Worm (Caenorhabditis elegans) whole organism, L3 larva: ENCODE measurements around the gene D2007.1.

Experiments
- R02D3.7 ChIP-seq: fragments of 150-350 bp; optimal IDR thresholded peaks from 2 replicates; lab custom pipeline; 2014; ENCODE audit warnings: missing biosample characterization, missing genetic modification characterization
- ZK546.5 ChIP-seq: sonication (generic microtip); optimal IDR thresholded peaks from 2 replicates; lab custom pipeline; 2017; ENCODE audit warnings: missing biosample characterization, missing genetic modification characterization
- aly-2 ChIP-seq: fragments of 150-350 bp; optimal IDR thresholded peaks from 2 replicates; lab custom pipeline; 2014; ENCODE audit warnings: missing biosample characterization, missing genetic modification characterization
- ama-1 ChIP-seq: fragments of 150-350 bp; optimal IDR thresholded peaks from 2 replicates; lab custom pipeline; 2018
- ceh-28 ChIP-seq: fragments of 150-350 bp; optimal IDR thresholded peaks from 2 replicates; lab custom pipeline; 2014; ENCODE audit warnings: missing biosample characterization, missing genetic modification reagents, missing genetic modification characterization
- ceh-82 ChIP-seq: fragments of 150-350 bp; optimal IDR thresholded peaks from 2 replicates; lab custom pipeline; 2014; ENCODE audit warnings: missing biosample characterization, missing genetic modification characterization
- daf-12 ChIP-seq: fragments of 150-350 bp; optimal IDR thresholded peaks from 2 replicates; lab custom pipeline; 2014; ENCODE audit warnings: missing biosample characterization, missing genetic modification reagents, missing genetic modification characterization
- egl-5 ChIP-seq: fragments of 150-350 bp; optimal IDR thresholded peaks from 2 replicates; lab custom pipeline; 2017; ENCODE audit warnings: missing biosample characterization, missing genetic modification reagents, missing genetic modification characterization, inconsistent platforms
- elt-2 ChIP-seq: sonication (generic microtip); optimal IDR thresholded peaks from 2 replicates; lab custom pipeline; 2016; ENCODE audit warnings: missing genetic modification reagents, mild to moderate bottlenecking, missing genetic modification characterization, missing compliant biosample characterization
- elt-3 ChIP-seq, 3 experiments: fragments of 150-350 bp in 1 of 3; sonication (generic microtip) in 2 of 3; optimal IDR thresholded peaks; 2 replicates in 2 of 3; 4 replicates in 1 of 3; lab custom pipeline; 2014 to 2017; ENCODE audit warnings: missing biosample characterization in 3 of 3, missing genetic modification characterization in 3 of 3
- eor-1 ChIP-seq, 2 experiments: fragments of 150-350 bp; optimal IDR thresholded peaks; 2 replicates each; lab custom pipeline; 2014 to 2018; ENCODE audit warnings: missing biosample characterization in 2 of 2, missing genetic modification characterization in 2 of 2
- fkh-10 ChIP-seq: sonication (generic microtip); optimal IDR thresholded peaks from 2 replicates; lab custom pipeline; 2017; ENCODE audit warnings: missing biosample characterization, missing genetic modification reagents, missing genetic modification characterization
- fkh-2 ChIP-seq: fragments of 150-350 bp; optimal IDR thresholded peaks from 2 replicates; lab custom pipeline; 2014; ENCODE audit warnings: missing biosample characterization, missing genetic modification reagents, missing genetic modification characterization
- fos-1 ChIP-seq: fragments of 150-350 bp; optimal IDR thresholded peaks from 2 replicates; lab custom pipeline; 2014; ENCODE audit warnings: missing biosample characterization, missing genetic modification characterization
- hmg-11 ChIP-seq: sonication (generic microtip); optimal IDR thresholded peaks from 2 replicates; lab custom pipeline; 2016; ENCODE audit warnings: missing genetic modification characterization, missing compliant biosample characterization
- jun-1 ChIP-seq: fragments of 150-350 bp; optimal IDR thresholded peaks from 2 replicates; lab custom pipeline; 2014; ENCODE audit warnings: missing biosample characterization, missing genetic modification reagents, missing genetic modification characterization
- lin-15B ChIP-seq: fragments of 150-350 bp; optimal IDR thresholded peaks from 2 replicates; lab custom pipeline; 2014; ENCODE audit warnings: missing biosample characterization, missing genetic modification characterization
- lin-39 ChIP-seq: fragments of 150-350 bp; optimal IDR thresholded peaks from 2 replicates; lab custom pipeline; 2018; ENCODE audit warnings: missing biosample characterization, missing genetic modification reagents, missing genetic modification characterization
- lsy-12 ChIP-seq: sonication (generic microtip); optimal IDR thresholded peaks from 2 replicates; lab custom pipeline; 2016; ENCODE audit warnings: mild to moderate bottlenecking, missing genetic modification characterization, missing compliant biosample characterization
- mdl-1 ChIP-seq: fragments of 150-350 bp; optimal IDR thresholded peaks from 2 replicates; lab custom pipeline; 2014; ENCODE audit warnings: missing biosample characterization, missing genetic modification characterization
- mml-1 ChIP-seq: fragments of 150-350 bp; sonication (generic microtip); optimal IDR thresholded peaks from 3 replicates; lab custom pipeline; 2014; ENCODE audit warnings: missing biosample characterization, missing genetic modification characterization
- nfya-1 ChIP-seq: sonication (generic microtip); optimal IDR thresholded peaks from 2 replicates; lab custom pipeline; 2017; ENCODE audit warnings: missing genetic modification characterization, mild to moderate bottlenecking, missing compliant biosample characterization, antibody characterized with exemption, moderate library complexity; ENCODE audit not compliant: insufficient read depth
- nhr-11 ChIP-seq: fragments of 150-350 bp; optimal IDR thresholded peaks from 2 replicates; lab custom pipeline; 2014; ENCODE audit warnings: missing biosample characterization, missing genetic modification characterization
- nhr-12 ChIP-seq: fragments of 150-350 bp; optimal IDR thresholded peaks from 2 replicates; lab custom pipeline; 2014; ENCODE audit warnings: missing biosample characterization, missing genetic modification characterization
- nhr-23 ChIP-seq: fragments of 150-350 bp; optimal IDR thresholded peaks from 2 replicates; lab custom pipeline; 2014; ENCODE audit warnings: missing biosample characterization, missing genetic modification reagents, missing genetic modification characterization
- nhr-237 ChIP-seq: fragments of 150-350 bp; optimal IDR thresholded peaks from 2 replicates; lab custom pipeline; 2014; ENCODE audit warnings: missing biosample characterization, missing genetic modification characterization
- nhr-25 ChIP-seq: sonication (generic microtip); optimal IDR thresholded peaks from 2 replicates; lab custom pipeline; 2017; ENCODE audit warnings: missing biosample characterization, missing genetic modification characterization
- nhr-28 ChIP-seq: fragments of 150-350 bp; optimal IDR thresholded peaks from 2 replicates; lab custom pipeline; 2014; ENCODE audit warnings: missing biosample characterization, missing genetic modification characterization
- nhr-43 ChIP-seq: sonication (generic microtip); optimal IDR thresholded peaks from 2 replicates; lab custom pipeline; 2016; ENCODE audit warnings: mild to moderate bottlenecking, missing genetic modification characterization, missing compliant biosample characterization; ENCODE audit not compliant: poor library complexity, severe bottlenecking
- nhr-67 ChIP-seq: fragments of 150-350 bp; optimal IDR thresholded peaks from 2 replicates; lab custom pipeline; 2014; ENCODE audit warnings: missing biosample characterization, missing genetic modification characterization
- nhr-76 ChIP-seq: fragments of 150-350 bp; sonication (generic microtip); optimal IDR thresholded peaks from 5 replicates; lab custom pipeline; 2014; ENCODE audit warnings: missing biosample characterization, missing genetic modification characterization
- nhr-77 ChIP-seq: fragments of 150-350 bp; optimal IDR thresholded peaks from 2 replicates; lab custom pipeline; 2014; ENCODE audit warnings: missing biosample characterization, missing genetic modification characterization
- pha-4 ChIP-seq: fragments of 150-350 bp; optimal IDR thresholded peaks from 2 replicates; lab custom pipeline; 2014; ENCODE audit warnings: missing biosample characterization, missing genetic modification reagents, missing genetic modification characterization
- pqm-1 ChIP-seq: fragments of 150-350 bp; optimal IDR thresholded peaks from 2 replicates; lab custom pipeline; 2017; ENCODE audit warnings: missing biosample characterization, missing genetic modification characterization, inconsistent platforms
- sea-2 ChIP-seq: fragments of 150-350 bp; sonication (generic microtip); optimal IDR thresholded peaks from 4 replicates; lab custom pipeline; 2014; ENCODE audit warnings: missing biosample characterization, missing genetic modification reagents, missing genetic modification characterization
- skn-1 ChIP-seq: fragments of 150-350 bp; optimal IDR thresholded peaks from 2 replicates; lab custom pipeline; 2014; ENCODE audit warnings: missing biosample characterization, missing genetic modification characterization
- snpc-4 ChIP-seq: fragments of 150-350 bp; optimal IDR thresholded peaks from 2 replicates; lab custom pipeline; 2014; ENCODE audit warnings: missing biosample characterization, missing genetic modification characterization
- tbx-2 ChIP-seq: sonication (generic microtip); optimal IDR thresholded peaks from 2 replicates; lab custom pipeline; 2016; ENCODE audit warnings: mild to moderate bottlenecking, missing genetic modification characterization, missing compliant biosample characterization
- unc-62 ChIP-seq: fragments of 150-350 bp; sonication (generic microtip); optimal IDR thresholded peaks from 4 replicates; lab custom pipeline; 2014; ENCODE audit warnings: missing biosample characterization, missing genetic modification reagents, missing genetic modification characterization
- zag-1 ChIP-seq: fragments of 150-350 bp; optimal IDR thresholded peaks from 2 replicates; lab custom pipeline; 2014; ENCODE audit warnings: missing biosample characterization, missing genetic modification characterization
- ztf-4 ChIP-seq: fragments of 150-350 bp; optimal IDR thresholded peaks from 2 replicates; lab custom pipeline; 2014; ENCODE audit warnings: missing biosample characterization, missing genetic modification characterization

D2007.1 gene

DNA sequence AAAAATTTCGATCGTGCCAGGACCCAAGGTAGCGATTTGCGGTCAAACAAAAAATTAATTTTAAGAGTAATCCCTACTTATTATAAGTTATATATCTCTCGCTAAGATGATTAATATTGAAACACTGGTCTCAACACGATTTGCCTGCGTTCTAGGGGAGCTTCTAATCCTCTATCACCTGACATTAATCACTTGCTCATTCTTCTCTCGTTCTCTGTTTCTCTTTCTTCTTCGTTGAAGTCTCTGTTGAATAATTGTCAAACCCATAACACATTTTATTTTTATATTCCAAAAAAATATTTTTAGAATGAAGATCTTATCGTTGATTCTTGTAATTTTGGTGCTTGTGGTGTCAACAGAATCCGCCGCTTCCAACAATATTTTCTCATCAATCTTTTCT lies at the start of gene D2007.1:
TSS of gene D2007.1 (plus strand) at position 301 of the 400 bp plus-strand sequence.
- no peak for TF ChIP-seq ztf-4
- no peak for TF ChIP-seq elt-3 (tag; optimal IDR thresholded peaks at IDR 0.05; lab: Kevin White, UChicago)
- TF ChIP-seq nfya-1 (tag; lab: Kevin White, UChicago): no peak
- TF ChIP-seq egl-5 (tag; lab: Kevin White, UChicago): no peak
- TF ChIP-seq elt-2 (tag; lab: Kevin White, UChicago): no peak
- no peak for TF ChIP-seq R02D3.7 (tag; lab: Kevin White, UChicago)
- TF ChIP-seq tbx-2: no peak

DNA sequence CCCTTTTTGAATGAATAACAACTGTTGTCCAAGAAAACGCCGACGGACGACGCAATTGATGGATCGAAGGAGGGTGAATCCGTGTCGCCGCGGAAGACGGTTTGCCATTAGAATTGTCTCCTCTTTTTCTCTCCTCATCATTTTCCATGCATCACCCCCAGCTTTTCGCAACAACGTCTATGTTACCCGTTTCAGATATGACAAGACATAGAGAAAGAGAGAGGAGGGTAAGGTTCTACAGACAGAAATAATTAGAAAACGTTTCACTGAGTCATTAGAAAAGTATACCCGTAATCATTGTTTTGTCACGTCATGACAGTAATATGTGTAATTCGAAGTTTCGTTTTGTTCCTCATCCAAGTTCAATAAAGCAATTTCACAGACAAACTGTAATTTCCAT lies 49.5 kb upstream of the D2007.1 start:
- TF ChIP-seq zag-1 (tag; lab: Kevin White, UChicago) (no peak), lin-39 (tag; lab: Kevin White, UChicago) (no peak), fkh-2 (no peak), nhr-25 (tag; lab: Kevin White, UChicago) (peak; percentile 10)

DNA sequence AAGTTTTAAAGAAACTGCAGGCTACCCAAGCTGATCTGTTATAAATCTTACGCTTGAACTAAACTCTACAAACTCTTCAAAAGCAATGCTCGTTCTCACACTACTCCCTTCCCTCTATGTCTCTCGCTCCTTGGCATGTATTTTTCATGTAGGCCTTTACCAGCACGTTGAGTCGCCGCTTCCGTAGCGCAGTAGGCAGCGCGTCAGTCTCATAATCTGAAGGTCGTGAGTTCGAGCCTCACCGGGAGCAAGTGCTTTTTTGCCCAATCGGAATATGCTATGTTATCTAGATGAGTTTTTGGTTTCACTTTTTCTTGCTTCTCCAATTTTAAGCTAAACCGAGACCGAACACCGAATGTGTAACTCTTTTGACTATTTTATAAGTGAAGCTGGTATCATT lies 48.8 kb upstream of the D2007.1 start:
- TF ChIP-seq snpc-4 (tag; lab: Kevin White, UChicago) (no peak), nfya-1 (tag; lab: Kevin White, UChicago) (peak; percentile 66), unc-62 (GFP tag; lab: Kevin White, UChicago) (no peak), elt-2 (tag; lab: Kevin White, UChicago) (peak; percentile 28), nhr-11 (tag; lab: Kevin White, UChicago) (no peak), ZK546.5 (no peak), pha-4 (tag; lab: Kevin White, UChicago) (peak; percentile 45), hmg-11 (tag; lab: Kevin White, UChicago) (peak; percentile 70), lin-39 (tag; lab: Kevin White, UChicago) (peak; percentile 75)

DNA sequence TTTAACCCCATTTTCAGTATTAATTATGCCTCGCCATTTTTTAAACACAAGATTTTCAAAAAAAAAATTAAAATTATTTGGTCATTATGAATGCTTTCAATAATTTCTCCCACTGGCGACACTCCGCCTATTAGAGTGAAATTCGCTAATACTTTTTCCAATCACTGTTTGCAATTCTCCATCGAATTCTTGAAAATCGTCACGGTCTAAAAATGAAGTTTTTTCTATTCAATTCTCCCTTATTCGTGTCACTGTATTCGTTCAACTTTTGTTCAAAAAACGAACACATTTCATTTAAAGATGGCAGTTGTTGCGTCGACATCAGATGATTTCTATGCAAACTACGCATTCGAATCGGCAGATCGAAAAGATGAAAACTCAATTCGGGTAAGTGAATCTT lies 46.8 kb upstream of the D2007.1 start, which contains the start of gene C14B9.3:
TSS of gene C14B9.3 (plus strand) at position 301 of the 400 bp plus-strand sequence.
- TF ChIP-seq lin-39 (tag; lab: Kevin White, UChicago) (no peak), egl-5 (tag; lab: Kevin White, UChicago) (no peak), ZK546.5 (no peak), nhr-12 (tag; lab: Kevin White, UChicago) (no peak)

DNA sequence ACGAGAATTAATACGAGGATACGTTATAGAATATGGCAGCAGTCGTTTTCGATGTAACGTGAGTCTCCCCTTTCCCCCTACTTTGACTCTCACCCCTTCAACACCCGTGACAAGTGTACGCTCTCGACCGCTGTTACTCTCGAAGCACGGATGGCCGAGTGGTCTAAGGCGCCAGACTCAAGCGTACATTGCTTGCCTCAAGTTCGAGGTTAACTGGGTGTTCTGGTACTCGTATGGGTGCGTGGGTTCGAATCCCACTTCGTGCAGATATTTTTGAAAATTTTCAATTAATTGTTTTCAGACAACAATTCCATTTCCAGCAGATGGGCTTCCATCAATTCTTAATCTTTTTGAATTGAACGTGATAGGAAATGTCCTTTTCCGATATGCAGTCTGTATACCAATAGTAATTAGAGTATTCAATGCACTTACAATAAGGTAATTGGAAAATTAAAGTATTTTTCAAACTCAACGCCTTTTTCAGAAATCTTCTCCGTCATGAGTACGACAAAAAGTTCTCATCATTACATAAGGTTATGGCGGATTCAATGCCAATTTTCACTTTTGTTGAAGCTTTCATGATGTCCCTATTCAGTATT lies 45.7 kb upstream of the D2007.1 start:
- TF ChIP-seq jun-1 (tag; lab: Kevin White, UChicago) (peak; percentile 64), aly-2 (tag; lab: Kevin White, UChicago) (no peak), sea-2 (GFP tag; lab: Kevin White, UChicago) (no peak), R02D3.7 (tag; lab: Kevin White, UChicago) (no peak), egl-5 (tag; lab: Kevin White, UChicago) (peak; percentile 33), fos-1 (no peak), nhr-43 (tag; lab: Kevin White, UChicago) (peak; percentile 87), nhr-11 (tag; lab: Kevin White, UChicago) (no peak), nhr-67 (tag; lab: Kevin White, UChicago) (no peak), ama-1 (lab: Kevin White, UChicago) (peak; percentile 68), ztf-4 (peak; percentile 52), fkh-10 (GFP tag; lab: Kevin White, UChicago) (no peak), mml-1 (no peak), ceh-82 (tag; lab: Kevin White, UChicago) (no peak), elt-3 (tag; optimal IDR thresholded peaks at IDR 0.05; lab: Kevin White, UChicago) (no peak), nhr-25 (tag; lab: Kevin White, UChicago) (peak; percentile 17), nhr-12 (tag; lab: Kevin White, UChicago) (no peak), nhr-23 (tag; lab: Kevin White, UChicago) (peak; percentile 29), pha-4 (tag; lab: Kevin White, UChicago) (peak; percentile 74), nhr-28 (tag; lab: Kevin White, UChicago) (no peak), nhr-76 (tag; lab: Kevin White, UChicago) (no peak), ZK546.5 (no peak), daf-12 (tag; lab: Kevin White, UChicago) (no peak), fkh-2 (no peak), nhr-237 (tag; lab: Kevin White, UChicago) (no peak), ceh-28 (no peak), hmg-11 (tag; lab: Kevin White, UChicago) (peak; percentile 78), lin-15B (tag; lab: Kevin White, UChicago) (peak; percentile 36), pqm-1 (no peak), tbx-2 (no peak), eor-1 (tag; optimal IDR thresholded peaks at IDR 0.05; lab: Kevin White, UChicago) (no peak), lin-39 (tag; lab: Kevin White, UChicago) (peak; percentile 80), nhr-77 (tag; lab: Kevin White, UChicago) (no peak), snpc-4 (tag; lab: Kevin White, UChicago) (peak; percentile 23), skn-1 (tag; lab: Kevin White, UChicago) (peak; percentile 8), lsy-12 (tag; lab: Kevin White, UChicago) (peak; percentile 66), mdl-1 (tag; lab: Kevin White, UChicago) (no peak), nfya-1 (tag; lab: Kevin White, UChicago) (peak; percentile 69)
